Fruit fly (Drosophila melanogaster) whole organism, adult: ENCODE measurements around the gene CG7966.
A peak's percentile ranks its signal among the peaks of the same experiment; 100 is the strongest.

Experiments used
- CG11617 ChIP-seq: fragments of 200-800 bp; sonication (Bioruptor generic); optimal IDR thresholded peaks from 2 replicates; lab custom pipeline; 2017; ENCODE audit warnings: mild to moderate bottlenecking, missing biosample characterization, missing genetic modification reagents, missing genetic modification characterization
- CG14711 ChIP-seq: fragments of 200-800 bp; sonication (Bioruptor generic); optimal IDR thresholded peaks from 2 replicates; lab custom pipeline; 2018; ENCODE audit warnings: missing biosample characterization, mild to moderate bottlenecking, missing genetic modification characterization, moderate library complexity
- CG1620 ChIP-seq: fragments of 200-800 bp; sonication (Bioruptor generic); optimal IDR thresholded peaks from 2 replicates; lab custom pipeline; 2016; ENCODE audit warnings: missing biosample characterization, missing genetic modification characterization
- CG33017 ChIP-seq: fragments of 200-800 bp; sonication (Bioruptor generic); optimal IDR thresholded peaks from 2 replicates; lab custom pipeline; 2018; ENCODE audit warnings: missing biosample characterization, mild to moderate bottlenecking, missing genetic modification characterization, moderate library complexity
- CG5204 ChIP-seq: fragments of 200-800 bp; sonication (Bioruptor generic); optimal IDR thresholded peaks from 2 replicates; lab custom pipeline; 2016; ENCODE audit warnings: missing biosample characterization, missing genetic modification characterization
- CG7045 ChIP-seq: fragments of 200-800 bp; sonication (Bioruptor generic); optimal IDR thresholded peaks from 2 replicates; lab custom pipeline; 2017; ENCODE audit warnings: missing biosample characterization, mild to moderate bottlenecking, missing genetic modification characterization
- CG7101 ChIP-seq: fragments of 200-800 bp; sonication (Bioruptor generic); optimal IDR thresholded peaks from 2 replicates; lab custom pipeline; 2018; ENCODE audit warnings: missing biosample characterization, mild to moderate bottlenecking, missing genetic modification characterization, moderate library complexity
- Clk ChIP-seq: fragments of 200-800 bp; sonication (Bioruptor generic); optimal IDR thresholded peaks from 2 replicates; lab custom pipeline; 2017; ENCODE audit warnings: missing biosample characterization, missing genetic modification characterization
- Crg-1 ChIP-seq: fragments of 200-800 bp; sonication (Bioruptor generic); optimal IDR thresholded peaks from 2 replicates; lab custom pipeline; 2016; ENCODE audit warnings: missing biosample characterization, missing genetic modification characterization
- Hr96 ChIP-seq: fragments of 200-800 bp; sonication (Bioruptor generic); optimal IDR thresholded peaks from 2 replicates; lab custom pipeline; 2016; ENCODE audit warnings: missing biosample characterization, missing genetic modification characterization
- Mnt ChIP-seq: fragments of 200-800 bp; sonication (Bioruptor generic); optimal IDR thresholded peaks from 2 replicates; lab custom pipeline; 2016; ENCODE audit warnings: missing biosample characterization, mild to moderate bottlenecking, missing genetic modification characterization
- bab1 ChIP-seq: fragments of 200-800 bp; sonication (Bioruptor generic); optimal IDR thresholded peaks from 3 replicates; lab custom pipeline; 2019; ENCODE audit warnings: missing biosample characterization, mild to moderate bottlenecking, missing genetic modification characterization, moderate library complexity
- cic ChIP-seq: fragments of 200-800 bp; sonication (Bioruptor generic); optimal IDR thresholded peaks from 2 replicates; lab custom pipeline; 2017; ENCODE audit warnings: missing biosample characterization, mild to moderate bottlenecking, missing genetic modification characterization, moderate library complexity
- cnc ChIP-seq, 2 experiments: fragments of >200 bp; optimal IDR thresholded peaks; 2 replicates each; lab custom pipeline; 2017
- kay ChIP-seq: fragments of 200-800 bp; sonication (Bioruptor generic); peaks from one replicate; lab custom pipeline; 2016; ENCODE audit warnings: missing biosample characterization, missing genetic modification characterization, borderline replicate concordance
- ovo ChIP-seq: fragments of 200-800 bp; sonication (Bioruptor generic); optimal IDR thresholded peaks from 2 replicates; lab custom pipeline; 2016; ENCODE audit warnings: missing biosample characterization, missing genetic modification characterization
- pad ChIP-seq: fragments of 200-800 bp; sonication (Bioruptor generic); optimal IDR thresholded peaks from 3 replicates; lab custom pipeline; 2017; ENCODE audit warnings: missing biosample characterization, missing genetic modification characterization, mild to moderate bottlenecking, moderate library complexity, missing genetic modification reagents
- tj ChIP-seq: fragments of 200-800 bp; sonication (Bioruptor generic); optimal IDR thresholded peaks from 3 replicates; lab custom pipeline; 2017; ENCODE audit warnings: missing biosample characterization, mild to moderate bottlenecking, missing genetic modification characterization, moderate library complexity
- toe ChIP-seq: fragments of 200-800 bp; sonication (Bioruptor generic); optimal IDR thresholded peaks from 2 replicates; lab custom pipeline; 2016; ENCODE audit warnings: missing biosample characterization, missing genetic modification characterization

Gene CG7966

dm6 chr3R:13056553-13056952, 5.3 kb upstream of the CG7966 start:
- no peak for TF ChIP-seq Mnt (GFP tag; lab: Kevin White, UChicago)
- no peak for TF ChIP-seq cnc (optimal IDR thresholded peaks at IDR 0.05; lab: Kevin White, UChicago)
- TF ChIP-seq CG11617: no peak
- TF ChIP-seq Crg-1 (GFP tag; lab: Kevin White, UChicago): no peak
- no peak for TF ChIP-seq bab1
- TF ChIP-seq CG14711: no peak
- no peak for TF ChIP-seq toe
- TF ChIP-seq kay (GFP tag; lab: Kevin White, UChicago): no peak

dm6 chr3R:13051942-13052693, 865 bp upstream of the CG7966 start, which contains the start of gene pic:
pic (plus strand) TSS chr3R:13052245.
- peak; percentile 78 for TF ChIP-seq bab1
- TF ChIP-seq pad: peak; percentile 2
- TF ChIP-seq Hr96: no peak
- TF ChIP-seq Crg-1 (GFP tag; lab: Kevin White, UChicago): peak; percentile 28
- peak; percentile 34 for TF ChIP-seq CG14711
- TF ChIP-seq tj (GFP tag; lab: Kevin White, UChicago): peak; percentile 1
- peak; percentile 11 for TF ChIP-seq Mnt (GFP tag; lab: Kevin White, UChicago)
- TF ChIP-seq CG7101 (tag; lab: Kevin White, UChicago): no peak

DNA sequence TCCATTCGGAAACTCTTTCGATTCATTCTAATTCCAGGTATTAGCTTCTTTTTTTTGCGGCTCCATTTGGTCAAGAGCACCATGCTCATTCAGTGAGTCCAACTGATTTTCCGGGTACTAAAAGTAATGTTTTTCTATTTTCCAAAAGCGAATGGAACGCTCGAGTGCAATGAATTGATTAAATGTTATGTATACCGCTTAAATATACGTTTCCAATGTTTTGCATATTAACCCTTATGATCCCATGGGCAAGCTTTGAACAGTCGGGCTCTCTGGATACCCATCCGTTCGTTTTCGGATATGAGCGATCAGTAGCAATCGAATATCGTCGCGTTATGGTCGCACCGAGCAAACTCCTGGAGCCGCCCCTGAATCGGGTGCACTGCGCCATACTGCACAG, 3.8 kb downstream of the CG7966 start, which contains the start of gene CG31157:
Gene CG31157 (plus strand): TSS at position 301 of the 400 bp plus-strand sequence.
- TF ChIP-seq toe (no peak), Crg-1 (GFP tag; lab: Kevin White, UChicago) (no peak), pad (no peak), Clk (GFP tag; lab: Kevin White, UChicago) (no peak), CG14711 (no peak), CG1620 (GFP tag; lab: Kevin White, UChicago) (no peak)

- TF ChIP-seq CG14711 (no peak), Clk (GFP tag; lab: Kevin White, UChicago) (no peak)
These were observed 6.8 kb downstream of the CG7966 start, which contains the start of gene Hsc70-2 for dm6 chr3R:13044459-13044858. Hsc70-2 (plus strand) TSS chr3R:13044759.

DNA sequence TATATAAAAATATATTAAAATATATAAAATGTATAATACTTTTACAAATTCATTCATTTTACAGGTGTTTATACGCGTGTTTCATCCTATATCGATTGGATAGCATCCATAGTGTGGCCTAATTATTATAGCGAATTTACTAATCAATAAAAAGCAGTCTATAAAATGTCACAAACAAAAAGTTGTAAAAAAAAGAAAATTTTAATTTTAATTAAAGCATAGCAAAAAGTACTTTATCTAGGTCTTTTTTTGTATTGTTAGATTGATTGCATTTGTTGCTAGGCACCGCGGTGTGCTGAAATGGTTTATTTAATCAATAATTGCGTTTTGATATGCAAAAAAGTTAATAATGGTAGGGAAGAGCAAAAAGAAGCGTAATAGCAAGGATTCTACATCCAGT, 7.4 kb downstream of the CG7966 start, which contains the start of gene CG45122:
Gene CG45122 (plus strand): TSS at position 301 of the 400 bp plus-strand sequence.
- TF ChIP-seq pad (no peak), Hr96 (no peak), CG5204 (GFP tag; lab: Kevin White, UChicago) (no peak), kay (GFP tag; lab: Kevin White, UChicago) (no peak), cic (GFP tag; lab: Kevin White, UChicago) (no peak), cnc (optimal IDR thresholded peaks at IDR 0.05; lab: Kevin White, UChicago) (no peak), CG14711 (no peak), ovo (no peak), bab1 (no peak), tj (GFP tag; lab: Kevin White, UChicago) (no peak), CG1620 (GFP tag; lab: Kevin White, UChicago) (no peak), Mnt (GFP tag; lab: Kevin White, UChicago) (no peak), CG33017 (no peak)

dm6 chr3R:13042258-13043032, 8.8 kb downstream of the CG7966 start, which contains the start of gene snk:
snk (minus strand) TSS chr3R:13042770.
- TF ChIP-seq CG5204 (GFP tag; lab: Kevin White, UChicago): no peak
- no peak for TF ChIP-seq Clk (GFP tag; lab: Kevin White, UChicago)
- no peak for TF ChIP-seq CG7045 (GFP tag; lab: Kevin White, UChicago)
- TF ChIP-seq ovo: peak; percentile 20
- peak; percentile 63 for TF ChIP-seq pad
- TF ChIP-seq CG14711: no peak

- no peak for TF ChIP-seq CG7101 (tag; lab: Kevin White, UChicago)
- no peak for TF ChIP-seq Hr96
- no peak for TF ChIP-seq Mnt (GFP tag; lab: Kevin White, UChicago)
- TF ChIP-seq Clk (GFP tag; lab: Kevin White, UChicago): no peak
- no peak for TF ChIP-seq cnc (optimal IDR thresholded peaks at IDR 0.05; lab: Kevin White, UChicago)
- TF ChIP-seq cic (GFP tag; lab: Kevin White, UChicago): no peak
- no peak for TF ChIP-seq CG1620 (GFP tag; lab: Kevin White, UChicago)
- TF ChIP-seq CG7045 (GFP tag; lab: Kevin White, UChicago): no peak
- TF ChIP-seq Crg-1 (GFP tag; lab: Kevin White, UChicago): no peak
- no peak for TF ChIP-seq pad
These were observed 9.5 kb downstream of the CG7966 start, which contains the start of gene CG11670 for dm6 chr3R:13041750-13042149. CG11670 (plus strand) TSS chr3R:13042050.
